Fruit fly (Drosophila melanogaster): Measurements from ENCODE around the gene Pdp1.
A peak's percentile ranks its signal among the peaks of the same experiment; 100 is the strongest.

Pdp1 gene

dm6 chr3L:7830890-7831289 is 36.3 kb downstream of the Pdp1 start:
- TF ChIP-seq Dfd (GFP tag; optimal IDR thresholded peaks at IDR 0.05) (peak in 1 of 2 experiments; percentile 88), Usf (GFP tag; optimal IDR thresholded peaks at IDR 0.05) (no peak), CG8478 (optimal IDR thresholded peaks at IDR 0.05) (peak; percentile 19), Trl (optimal IDR thresholded peaks at IDR 0.05) (no peak), Trl (GFP tag; optimal IDR thresholded peaks at IDR 0.05) (no peak), cg (GFP tag; optimal IDR thresholded peaks at IDR 0.05) (no peak), Med (GFP tag) (peak; percentile 60), Hr39 (optimal IDR thresholded peaks at IDR 0.05) (peak; percentile 0), CG4404 (GFP tag; IDR thresholded peaks at IDR 0.05) (peak; percentile 10; the same call in 1 of the 2 replicates), sens (GFP tag) (no peak), Atf6 (GFP tag; IDR thresholded peaks at IDR 0.05) (no peak), CG9215 (GFP tag; IDR thresholded peaks at IDR 0.05) (no peak), btn (GFP tag; optimal IDR thresholded peaks at IDR 0.05) (no peak), cas (GFP tag; IDR thresholded peaks at IDR 0.05) (no peak), Sox102F (GFP tag; optimal IDR thresholded peaks at IDR 0.05) (no peak)

DNA sequence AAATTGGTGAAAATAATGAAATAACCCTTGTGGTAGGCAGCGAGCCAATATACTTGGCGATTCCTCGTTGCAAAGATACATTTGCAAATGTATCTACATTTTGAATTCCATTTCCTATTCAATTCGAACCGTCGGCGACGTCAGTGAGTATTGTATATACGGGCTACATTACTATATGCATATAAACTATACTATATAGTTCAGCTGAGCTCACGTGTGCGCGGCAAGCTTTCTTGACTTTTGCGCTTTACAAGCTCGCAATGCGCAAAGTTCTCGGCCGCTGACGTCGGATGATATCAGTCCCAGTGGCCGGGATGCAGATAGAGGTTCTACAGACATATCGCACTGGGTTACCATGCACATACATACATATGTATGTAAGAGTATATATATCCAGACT is 37.6 kb downstream of the Pdp1 start:
- TF ChIP-seq Med (GFP tag) = peak; percentile 26
- no peak for TF ChIP-seq CG11504 (tag; optimal IDR thresholded peaks at IDR 0.05)

- TF ChIP-seq CG5180 (GFP tag; optimal IDR thresholded peaks at IDR 0.05) (no peak), CG18262 (tag; optimal IDR thresholded peaks at IDR 0.05) (no peak), Bgb (GFP tag; IDR thresholded peaks at IDR 0.05; ENCODE audit: partially characterized antibody) (peak; percentile 11; the same call in 1 of the 2 replicates), oc (tag; optimal IDR thresholded peaks at IDR 0.05) (peak; percentile 45), sd (tag; optimal IDR thresholded peaks at IDR 0.05) (peak; percentile 11), CG1602 (GFP tag; optimal IDR thresholded peaks at IDR 0.05) (no peak), YL-1 (GFP tag; optimal IDR thresholded peaks at IDR 0.05) (no peak), CG17359 (tag; optimal IDR thresholded peaks at IDR 0.05) (no peak), sqz (GFP tag; optimal IDR thresholded peaks at IDR 0.05) (peak; percentile 55), grau (tag; optimal IDR thresholded peaks at IDR 0.05) (no peak), CG7745 (tag; optimal IDR thresholded peaks at IDR 0.05) (no peak), Six4 (GFP tag; optimal IDR thresholded peaks at IDR 0.05) (no peak), tna (GFP tag; IDR thresholded peaks at IDR 0.05; ENCODE audit: partially characterized antibody) (0 out of 2 replicates have a peak, but pooled peaks have one; percentile 28), lola (GFP tag; optimal IDR thresholded peaks at IDR 0.05) (no peak), CG11723 (GFP tag; optimal IDR thresholded peaks at IDR 0.05) (no peak), tin (GFP tag; optimal IDR thresholded peaks at IDR 0.05) (no peak), Deaf1 (tag; optimal IDR thresholded peaks at IDR 0.05) (no peak), CG13287 (GFP tag; IDR thresholded peaks at IDR 0.05; ENCODE audit: partially characterized antibody) (0 out of 2 replicates have a peak, but pooled peaks have one; percentile 8), CG7987 (GFP tag; optimal IDR thresholded peaks at IDR 0.05) (no peak), Eip74EF (GFP tag; optimal IDR thresholded peaks at IDR 0.05) (peak in 1 of 2 experiments; percentile 86), Dip3 (GFP tag; optimal IDR thresholded peaks at IDR 0.05) (no peak), Fer3 (tag; optimal IDR thresholded peaks at IDR 0.05) (no peak), CG18764 (GFP tag; optimal IDR thresholded peaks at IDR 0.05) (no peak), H15 (GFP tag; IDR thresholded peaks at IDR 0.05) (no peak), Trl (optimal IDR thresholded peaks at IDR 0.05) (peak; percentile 37 to 59), Trl (GFP tag; optimal IDR thresholded peaks at IDR 0.05) (no peak), bbx (GFP tag; IDR thresholded peaks at IDR 0.05; ENCODE audit: partially characterized antibody) (peak; percentile 21; the same call in 1 of the 2 replicates), CG1832 (GFP tag; optimal IDR thresholded peaks at IDR 0.05) (peak; percentile 8), CG7556 (GFP tag; optimal IDR thresholded peaks at IDR 0.05) (no peak), hkb (optimal IDR thresholded peaks at IDR 0.05) (no peak), hkb (GFP tag; IDR thresholded peaks at IDR 0.05) (0 out of 2 replicates have a peak, but pooled peaks have one; percentile 10), CG8290 (GFP tag; optimal IDR thresholded peaks at IDR 0.05) (no peak), CG8290 (tag; optimal IDR thresholded peaks at IDR 0.05) (no peak), CG4282 (GFP tag; optimal IDR thresholded peaks at IDR 0.05) (no peak)
Observed at dm6 chr3L:7827841-7828501, 39.2 kb downstream of the Pdp1 start.
